Fruit fly (Drosophila melanogaster) whole organism, embryonic: ENCODE data around the gene CG31121.

Experiments used
- CG10267 ChIP-seq: fragments of 200-800 bp; sonication (Bioruptor generic); optimal IDR thresholded peaks from 2 replicates; lab custom pipeline; 2018; ENCODE audit warnings: missing biosample characterization, mild to moderate bottlenecking, missing genetic modification characterization, moderate library complexity
- CG12942 ChIP-seq: fragments of 200-800 bp; sonication (Bioruptor generic); optimal IDR thresholded peaks from 3 replicates; lab custom pipeline; 2016; ENCODE audit warnings: missing biosample characterization, missing genetic modification characterization
- CG13287 ChIP-seq: fragments of 200-800 bp; sonication (Bioruptor generic); IDR thresholded peaks from 2 replicates; pipeline ENCODE4 v1.3.6; 2022; ENCODE audit warnings: missing biosample characterization, missing genetic modification characterization; ENCODE audit not compliant: partially characterized antibody
- CG13624 ChIP-seq: fragments of 200-800 bp; sonication (Bioruptor generic); optimal IDR thresholded peaks from 2 replicates; lab custom pipeline; 2016; ENCODE audit warnings: missing biosample characterization, missing genetic modification characterization
- CG14710 ChIP-seq: fragments of 200-800 bp; sonication (Bioruptor generic); optimal IDR thresholded peaks from 3 replicates; lab custom pipeline; 2019; ENCODE audit warnings: missing biosample characterization, mild to moderate bottlenecking, missing genetic modification characterization, moderate library complexity
- CG15514 ChIP-seq: fragments of 200-800 bp; sonication (Bioruptor generic); optimal IDR thresholded peaks from 3 replicates; lab custom pipeline; 2017; ENCODE audit warnings: missing biosample characterization, missing genetic modification characterization, mild to moderate bottlenecking, moderate library complexity, missing genetic modification reagents
- CG17359 ChIP-seq: fragments of 200-800 bp; sonication (Bioruptor generic); optimal IDR thresholded peaks from 3 replicates; lab custom pipeline; 2018; ENCODE audit warnings: missing biosample characterization, mild to moderate bottlenecking, missing genetic modification characterization, moderate library complexity
- CG17385 ChIP-seq: fragments of 200-800 bp; sonication (Bioruptor generic); optimal IDR thresholded peaks from 3 replicates; lab custom pipeline; 2018; ENCODE audit warnings: missing biosample characterization, mild to moderate bottlenecking, missing genetic modification characterization
- CG17802 ChIP-seq: fragments of 200-800 bp; sonication (Bioruptor generic); optimal IDR thresholded peaks from 2 replicates; lab custom pipeline; 2018; ENCODE audit warnings: missing biosample characterization, mild to moderate bottlenecking, missing genetic modification characterization, moderate library complexity
- CG17829 ChIP-seq: fragments of 200-800 bp; optimal IDR thresholded peaks from 2 replicates; lab custom pipeline; 2019; ENCODE audit warnings: missing biosample characterization, mild to moderate bottlenecking, missing genetic modification characterization, moderate library complexity
- CG2116 ChIP-seq: fragments of 200-800 bp; sonication (Bioruptor generic); optimal IDR thresholded peaks from 3 replicates; lab custom pipeline; 2018; ENCODE audit warnings: missing biosample characterization, mild to moderate bottlenecking, missing genetic modification characterization
- CG2120 ChIP-seq: fragments of 200-800 bp; sonication (Bioruptor generic); optimal IDR thresholded peaks from 3 replicates; lab custom pipeline; 2016; ENCODE audit warnings: missing biosample characterization, missing genetic modification characterization
- CG2889 ChIP-seq: fragments of 200-800 bp; sonication (Bioruptor generic); IDR thresholded peaks from 3 replicates; pipeline ENCODE4 v1.3.6; 2022; ENCODE audit warnings: missing biosample characterization, missing genetic modification characterization
- CG3995 ChIP-seq: fragments of 200-800 bp; sonication (Bioruptor generic); optimal IDR thresholded peaks from 3 replicates; lab custom pipeline; 2016; ENCODE audit warnings: missing biosample characterization, missing genetic modification characterization
- CG4360 ChIP-seq: fragments of 200-800 bp; sonication (Bioruptor generic); IDR thresholded peaks from 2 replicates; pipeline ENCODE4 v1.3.6; 2022; ENCODE audit warnings: missing biosample characterization, missing genetic modification characterization
- CG4404 ChIP-seq: fragments of 200-800 bp; sonication (Bioruptor generic); IDR thresholded peaks from 2 replicates; pipeline ENCODE4 v1.3.6; 2022; ENCODE audit warnings: missing biosample characterization, missing genetic modification characterization
- CG4617 ChIP-seq: fragments of 200-800 bp; sonication (Bioruptor generic); optimal IDR thresholded peaks from 3 replicates; lab custom pipeline; 2016; ENCODE audit warnings: missing biosample characterization, missing genetic modification characterization, borderline replicate concordance
- CG5245 ChIP-seq: fragments of 200-800 bp; sonication (Bioruptor generic); optimal IDR thresholded peaks from 3 replicates; lab custom pipeline; 2016; ENCODE audit warnings: missing biosample characterization, missing genetic modification characterization
- CG9797 ChIP-seq: fragments of 200-800 bp; sonication (Bioruptor generic); optimal IDR thresholded peaks from 3 replicates; lab custom pipeline; 2018; ENCODE audit warnings: missing biosample characterization, mild to moderate bottlenecking, missing genetic modification characterization
- CG9932 ChIP-seq: fragments of 200-800 bp; sonication (Bioruptor generic); IDR thresholded peaks from 2 replicates; pipeline ENCODE4 v1.3.6; 2022; ENCODE audit warnings: missing biosample characterization, missing genetic modification characterization
- Dll ChIP-seq: fragments of 200-800 bp; sonication (Bioruptor generic); IDR thresholded peaks from 4 replicates; pipeline ENCODE4 v1.3.6; 2022; ENCODE audit warnings: missing biosample characterization, missing genetic modification characterization; ENCODE audit not compliant: partially characterized antibody
- Dp ChIP-seq: fragments of 200-800 bp; sonication (Bioruptor generic); optimal IDR thresholded peaks from 2 replicates; lab custom pipeline; 2018; ENCODE audit warnings: missing biosample characterization, mild to moderate bottlenecking, missing genetic modification characterization, moderate library complexity
- Drgx ChIP-seq: fragments of 200-800 bp; sonication (Bioruptor generic); IDR thresholded peaks from 2 replicates; pipeline ENCODE4 v1.3.6; 2022; ENCODE audit warnings: missing biosample characterization, missing genetic modification characterization
- E2f2 ChIP-seq: fragments of 200-800 bp; sonication (Bioruptor generic); IDR thresholded peaks from 2 replicates; pipeline ENCODE4 v1.3.6; 2022; ENCODE audit warnings: missing biosample characterization, missing genetic modification characterization
- Hr78 ChIP-seq, 2 experiments: fragments of 200-800 bp in 1 of 2; fragments of >200 bp in 1 of 2; sonication (Bioruptor generic) in 1 of 2; optimal IDR thresholded peaks; 2 replicates each; lab custom pipeline; 2017 to 2019; ENCODE audit warnings: missing biosample characterization in 2 of 2, missing genetic modification characterization in 2 of 2, mild to moderate bottlenecking in 1 of 2, moderate library complexity in 1 of 2
- MBD-R2 ChIP-seq: fragments of 200-800 bp; sonication (Bioruptor generic); IDR thresholded peaks from 2 replicates; pipeline ENCODE4 v1.3.6; 2022; ENCODE audit warnings: missing biosample characterization, missing genetic modification characterization
- MESR4 ChIP-seq: fragments of 200-800 bp; sonication (Bioruptor generic); optimal IDR thresholded peaks from 2 replicates; lab custom pipeline; 2018; ENCODE audit warnings: missing biosample characterization, mild to moderate bottlenecking, missing genetic modification characterization, moderate library complexity
- Scr ChIP-seq: fragments of 200-800 bp; sonication (Bioruptor generic); IDR thresholded peaks from 2 replicates; pipeline ENCODE4 v1.3.6; 2022; ENCODE audit warnings: missing biosample characterization, missing genetic modification characterization; ENCODE audit not compliant: partially characterized antibody
- Sry-δ ChIP-seq: fragments of 200-800 bp; sonication (Bioruptor generic); optimal IDR thresholded peaks from 2 replicates; lab custom pipeline; 2016; ENCODE audit warnings: missing biosample characterization, missing genetic modification characterization
- Stat92E ChIP-seq, 3 experiments: fragments of >200 bp in 2 of 3; fragments of 200-800 bp in 1 of 3; sonication (Bioruptor generic) in 1 of 3; optimal IDR thresholded peaks; 2 replicates each; lab custom pipeline; 2017 to 2019; ENCODE audit warnings: missing biosample characterization in 3 of 3, missing genetic modification characterization in 3 of 3, mild to moderate bottlenecking in 1 of 3, moderate library complexity in 1 of 3
- YL-1 ChIP-seq: fragments of 200-800 bp; sonication (Bioruptor generic); optimal IDR thresholded peaks from 3 replicates; lab custom pipeline; 2017; ENCODE audit warnings: missing biosample characterization, mild to moderate bottlenecking, missing genetic modification characterization
- bbx ChIP-seq: fragments of 200-800 bp; sonication (Bioruptor generic); IDR thresholded peaks from 2 replicates; pipeline ENCODE4 v1.3.6; 2022; ENCODE audit warnings: missing biosample characterization, missing genetic modification characterization; ENCODE audit not compliant: partially characterized antibody
- bcd ChIP-seq: fragments of 200-800 bp; sonication (Bioruptor generic); optimal IDR thresholded peaks from 2 replicates; lab custom pipeline; 2017; ENCODE audit warnings: missing biosample characterization, mild to moderate bottlenecking, missing genetic modification characterization
- ci ChIP-seq: fragments of 200-800 bp; sonication (Bioruptor generic); IDR thresholded peaks from 3 replicates; pipeline ENCODE4 v1.3.6; 2022; ENCODE audit warnings: missing biosample characterization, missing genetic modification characterization
- dimm ChIP-seq: fragments of 200-800 bp; sonication (Bioruptor generic); IDR thresholded peaks from 2 replicates; pipeline ENCODE4 v1.3.6; 2022; ENCODE audit warnings: missing biosample characterization, missing genetic modification characterization
- dm ChIP-seq: fragments of 200-800 bp; sonication (Bioruptor generic); optimal IDR thresholded peaks from 3 replicates; lab custom pipeline; 2016; ENCODE audit warnings: missing biosample characterization, missing genetic modification characterization
- fd102C ChIP-seq: fragments of 200-800 bp; sonication (Bioruptor generic); optimal IDR thresholded peaks from 2 replicates; lab custom pipeline; 2018; ENCODE audit warnings: missing biosample characterization, mild to moderate bottlenecking, missing genetic modification characterization, moderate library complexity
- ftz-f1 ChIP-seq: fragments of 200-800 bp; sonication (Bioruptor generic); optimal IDR thresholded peaks from 2 replicates; lab custom pipeline; 2016; ENCODE audit warnings: missing biosample characterization, missing genetic modification characterization
- gfzf ChIP-seq: fragments of 200-800 bp; sonication (Bioruptor generic); optimal IDR thresholded peaks from 2 replicates; lab custom pipeline; 2016; ENCODE audit warnings: missing biosample characterization, mild to moderate bottlenecking, missing genetic modification characterization, moderate library complexity
- kay ChIP-seq: fragments of 200-800 bp; sonication (Bioruptor generic); optimal IDR thresholded peaks from 2 replicates; lab custom pipeline; 2016; ENCODE audit warnings: missing biosample characterization, missing genetic modification characterization
- mirr ChIP-seq: fragments of 200-800 bp; sonication (Bioruptor generic); optimal IDR thresholded peaks from 3 replicates; lab custom pipeline; 2018; ENCODE audit warnings: missing biosample characterization, mild to moderate bottlenecking, missing genetic modification characterization
- p53 ChIP-seq: fragments of 200-800 bp; sonication (Bioruptor generic); optimal IDR thresholded peaks from 2 replicates; lab custom pipeline; 2016; ENCODE audit warnings: missing biosample characterization, missing genetic modification characterization
- pzg ChIP-seq: fragments of 200-800 bp; sonication (Bioruptor generic); optimal IDR thresholded peaks from 3 replicates; lab custom pipeline; 2018; ENCODE audit warnings: missing biosample characterization, mild to moderate bottlenecking, missing genetic modification characterization, moderate library complexity
- ssp ChIP-seq: fragments of 200-800 bp; sonication (Bioruptor generic); IDR thresholded peaks from 2 replicates; pipeline ENCODE4 v1.3.6; 2022; ENCODE audit warnings: missing biosample characterization, missing genetic modification characterization
- toy ChIP-seq: fragments of 200-800 bp; sonication (Bioruptor generic); IDR thresholded peaks from 2 replicates; pipeline ENCODE4 v1.3.6; 2022; ENCODE audit warnings: missing biosample characterization, missing genetic modification characterization
- trem ChIP-seq: fragments of 200-800 bp; optimal IDR thresholded peaks from 3 replicates; lab custom pipeline; 2019; ENCODE audit warnings: missing biosample characterization, mild to moderate bottlenecking, missing genetic modification characterization, moderate library complexity
- unpg ChIP-seq: fragments of 200-800 bp; sonication (Bioruptor generic); optimal IDR thresholded peaks from 3 replicates; lab custom pipeline; 2018; ENCODE audit warnings: missing biosample characterization, mild to moderate bottlenecking, missing genetic modification characterization, moderate library complexity
- z ChIP-seq: fragments of 200-800 bp; sonication (Bioruptor generic); IDR thresholded peaks from 3 replicates; pipeline ENCODE4 v1.3.6; 2022; ENCODE audit warnings: missing biosample characterization, missing genetic modification characterization
- zf30C ChIP-seq: fragments of 200-800 bp; sonication (Bioruptor generic); optimal IDR thresholded peaks from 3 replicates; lab custom pipeline; 2018; ENCODE audit warnings: missing biosample characterization, mild to moderate bottlenecking, missing genetic modification characterization

Gene CG31121

DNA sequence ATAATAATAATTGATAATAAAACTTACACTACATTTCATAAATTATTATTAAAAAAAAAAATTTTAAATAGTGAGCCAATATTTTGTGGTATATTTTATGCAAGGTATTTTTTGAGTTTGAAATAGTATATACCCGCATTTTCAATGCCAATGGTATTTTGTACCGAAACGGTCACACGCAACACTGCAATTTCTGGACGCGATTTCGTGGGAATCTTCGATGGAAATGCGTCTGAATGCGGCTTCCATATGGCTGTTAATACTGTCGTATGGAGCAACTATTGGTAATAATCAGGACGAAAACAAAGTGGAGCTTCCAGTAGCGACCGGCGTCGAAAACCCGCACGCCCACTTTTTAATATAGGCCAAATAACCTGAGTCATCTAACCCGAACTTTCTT, 43.0 kb downstream of the CG31121 start, which contains the start of gene Nct:
TSS of gene Nct (plus strand) at position 173 of the 400 bp plus-strand sequence.
- TF ChIP-seq E2f2 (peak; percentile 72), Scr (GFP tag; lab: Robert Waterston, UW) (peak; percentile 25; the same call in 1 of the 2 replicates), CG2889 (GFP tag; lab: Robert Waterston, UW) (no peak), CG2120 (GFP tag; lab: Kevin White, UChicago) (no peak), CG10267 (tag; lab: Kevin White, UChicago) (peak; percentile 17), CG9797 (GFP tag; lab: Kevin White, UChicago) (peak; percentile 72), bbx (GFP tag; lab: Robert Waterston, UW) (0 out of 2 replicates have a peak, but pooled peaks have one; percentile 11), CG14710 (tag; lab: Kevin White, UChicago) (peak; percentile 38), Stat92E (GFP tag; optimal IDR thresholded peaks at IDR 0.05; lab: Kevin White, UChicago) (peak in 1 of 3 experiments; percentile 22), CG2116 (peak; percentile 7), p53 (GFP tag; lab: Kevin White, UChicago) (no peak), trem (tag; lab: Kevin White, UChicago) (peak; percentile 18), unpg (no peak), MBD-R2 (GFP tag; lab: Robert Waterston, UW) (peak; percentile 71; the same call in 1 of the 2 replicates), MESR4 (GFP tag; lab: Kevin White, UChicago) (peak; percentile 68), CG4617 (GFP tag; lab: Kevin White, UChicago) (peak; percentile 51), Dll (GFP tag; lab: Robert Waterston, UW) (0 out of 4 replicates have a peak, but pooled peaks have one; percentile 15), pzg (peak; percentile 53), gfzf (peak; percentile 75), ftz-f1 (GFP tag; lab: Kevin White, UChicago) (peak; percentile 0), Dp (GFP tag; lab: Kevin White, UChicago) (peak; percentile 60), YL-1 (GFP tag; lab: Kevin White, UChicago) (peak; percentile 43), kay (GFP tag; lab: Kevin White, UChicago) (peak; percentile 1), dimm (GFP tag; lab: Robert Waterston, UW) (no peak), CG17359 (no peak), CG13287 (GFP tag; lab: Robert Waterston, UW) (peak; percentile 35; the same call in 1 of the 2 replicates), CG17829 (tag; lab: Kevin White, UChicago) (peak; percentile 1)

DNA sequence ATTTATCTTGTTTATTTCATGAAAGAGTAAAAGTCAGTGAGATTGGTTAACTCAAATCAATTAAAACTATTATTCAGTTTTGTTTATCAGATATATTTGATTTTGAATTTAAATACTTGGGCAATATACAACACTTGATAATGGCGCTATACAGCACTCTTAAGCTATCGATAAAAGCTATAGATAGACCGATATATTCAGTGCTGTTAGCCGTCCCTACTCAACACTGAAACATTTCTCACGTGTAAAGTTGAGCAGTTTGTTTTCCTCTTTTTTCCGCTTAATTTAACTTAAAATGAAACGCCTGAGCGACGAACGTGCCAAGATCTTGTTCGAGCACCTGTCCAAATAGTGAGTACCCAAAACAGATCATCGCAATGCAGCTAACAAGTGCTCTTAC, 44.0 kb downstream of the CG31121 start, which contains the start of gene CG7006:
TSS of gene CG7006 (plus strand) at position 208 of the 400 bp plus-strand sequence.
- no peak for TF ChIP-seq Drgx (GFP tag; lab: Robert Waterston, UW)
- TF ChIP-seq CG4360 (GFP tag; lab: Robert Waterston, UW): no peak
- TF ChIP-seq CG17802 (tag; lab: Kevin White, UChicago): peak; percentile 36
- TF ChIP-seq ssp (GFP tag; lab: Robert Waterston, UW): peak; percentile 52; the same call in 1 of the 2 replicates
- peak; percentile 96 for TF ChIP-seq CG9932 (GFP tag; lab: Robert Waterston, UW)
- peak; percentile 78 for TF ChIP-seq CG12942 (GFP tag; lab: Kevin White, UChicago)
- TF ChIP-seq z (GFP tag; lab: Robert Waterston, UW): no peak
- TF ChIP-seq CG3995 (GFP tag; lab: Kevin White, UChicago): peak; percentile 56
- TF ChIP-seq zf30C (GFP tag; lab: Kevin White, UChicago): no peak
- TF ChIP-seq CG4617 (GFP tag; lab: Kevin White, UChicago): peak; percentile 79
- peak; percentile 63 for TF ChIP-seq CG17385 (GFP tag; lab: Kevin White, UChicago)
- TF ChIP-seq CG15514 (GFP tag; lab: Kevin White, UChicago): peak; percentile 62
- TF ChIP-seq dm (GFP tag; lab: Kevin White, UChicago): peak; percentile 94
- no peak for TF ChIP-seq fd102C (GFP tag; lab: Kevin White, UChicago)
- TF ChIP-seq Hr78 (GFP tag; optimal IDR thresholded peaks at IDR 0.05; lab: Kevin White, UChicago): no peak
- TF ChIP-seq kay (GFP tag; lab: Kevin White, UChicago): peak; percentile 69
- peak; percentile 76 for TF ChIP-seq Sry-δ (GFP tag; lab: Kevin White, UChicago)
- peak; percentile 77 for TF ChIP-seq ci (GFP tag; lab: Robert Waterston, UW)
- no peak for TF ChIP-seq bcd (GFP tag; lab: Kevin White, UChicago)
- TF ChIP-seq toy (GFP tag; lab: Robert Waterston, UW): no peak
- TF ChIP-seq CG13624 (GFP tag; lab: Kevin White, UChicago): peak; percentile 90
- TF ChIP-seq CG5245 (GFP tag; lab: Kevin White, UChicago): peak; percentile 55
- peak; percentile 32 for TF ChIP-seq mirr (GFP tag; lab: Kevin White, UChicago)
- peak; percentile 31; the same call in 1 of the 2 replicates for TF ChIP-seq CG4404 (GFP tag; lab: Robert Waterston, UW)
